Worm (Caenorhabditis elegans): ENCODE data around the gene Y14H12B.2.

ce11 chrII:3968070-3968469, 34.5 kb upstream of the Y14H12B.2 start:
- TF ChIP-seq nhr-237 (tag; optimal IDR thresholded peaks at IDR 0.05) (no peak), pha-4 (tag; optimal IDR thresholded peaks at IDR 0.05) (no peak), nhr-12 (tag; optimal IDR thresholded peaks at IDR 0.05) (no peak)

Measured in whole organism, mixed stage, embryonic.